Fruit fly (Drosophila melanogaster) whole organism, embryonic: ENCODE measurements around the gene yin.

Source experiments
- Atf-2 ChIP-seq: fragments of 200-800 bp; sonication (Bioruptor generic); optimal IDR thresholded peaks from 2 replicates; lab custom pipeline; 2016; ENCODE audit warnings: missing biosample characterization, missing genetic modification characterization
- CG10147 ChIP-seq: fragments of 200-800 bp; sonication (Bioruptor generic); optimal IDR thresholded peaks from 2 replicates; lab custom pipeline; 2019; ENCODE audit warnings: missing biosample characterization, mild to moderate bottlenecking, missing genetic modification characterization, moderate library complexity
- CG10959 ChIP-seq: fragments of 200-800 bp; sonication (Bioruptor generic); IDR thresholded peaks from 2 replicates; pipeline ENCODE4 v1.3.6; 2022; ENCODE audit warnings: missing biosample characterization, missing genetic modification characterization
- CG13287 ChIP-seq: fragments of 200-800 bp; sonication (Bioruptor generic); IDR thresholded peaks from 2 replicates; pipeline ENCODE4 v1.3.6; 2022; ENCODE audit warnings: missing biosample characterization, missing genetic modification characterization; ENCODE audit not compliant: partially characterized antibody
- CG13624 ChIP-seq: fragments of 200-800 bp; sonication (Bioruptor generic); optimal IDR thresholded peaks from 2 replicates; lab custom pipeline; 2016; ENCODE audit warnings: missing biosample characterization, missing genetic modification characterization
- CG13775 ChIP-seq: fragments of 200-800 bp; sonication (Bioruptor generic); optimal IDR thresholded peaks from 3 replicates; lab custom pipeline; 2017; ENCODE audit warnings: missing biosample characterization, mild to moderate bottlenecking, missing genetic modification characterization
- CG17359 ChIP-seq: fragments of 200-800 bp; sonication (Bioruptor generic); optimal IDR thresholded peaks from 3 replicates; lab custom pipeline; 2018; ENCODE audit warnings: missing biosample characterization, mild to moderate bottlenecking, missing genetic modification characterization, moderate library complexity
- CG17568 ChIP-seq: fragments of 200-800 bp; sonication (Bioruptor generic); optimal IDR thresholded peaks from 2 replicates; lab custom pipeline; 2018; ENCODE audit warnings: missing biosample characterization, mild to moderate bottlenecking, missing genetic modification characterization, moderate library complexity
- CG18262 ChIP-seq: fragments of 200-800 bp; optimal IDR thresholded peaks from 3 replicates; lab custom pipeline; 2019; ENCODE audit warnings: missing biosample characterization, mild to moderate bottlenecking, missing genetic modification characterization, moderate library complexity
- CG2129 ChIP-seq: fragments of 200-800 bp; sonication (Bioruptor generic); IDR thresholded peaks from 2 replicates; pipeline ENCODE4 v1.3.6; 2022; ENCODE audit warnings: missing biosample characterization, missing genetic modification characterization; ENCODE audit not compliant: partially characterized antibody
- CG2712 ChIP-seq: fragments of 200-800 bp; optimal IDR thresholded peaks from 3 replicates; lab custom pipeline; 2019; ENCODE audit warnings: missing biosample characterization, mild to moderate bottlenecking, missing genetic modification characterization, moderate library complexity
- CG2889 ChIP-seq: fragments of 200-800 bp; sonication (Bioruptor generic); IDR thresholded peaks from 3 replicates; pipeline ENCODE4 v1.3.6; 2022; ENCODE audit warnings: missing biosample characterization, missing genetic modification characterization
- CG34224 ChIP-seq: fragments of 200-800 bp; sonication (Bioruptor generic); IDR thresholded peaks from 3 replicates; pipeline ENCODE4 v1.3.6; 2022; ENCODE audit warnings: missing biosample characterization, missing genetic modification characterization; ENCODE audit not compliant: partially characterized antibody
- CG4328 ChIP-seq: fragments of 200-800 bp; sonication (Bioruptor generic); optimal IDR thresholded peaks from 3 replicates; lab custom pipeline; 2017; ENCODE audit warnings: missing biosample characterization, missing genetic modification reagents, missing genetic modification characterization
- CG6254 ChIP-seq: fragments of 200-800 bp; sonication (Bioruptor generic); optimal IDR thresholded peaks from 3 replicates; lab custom pipeline; 2017; ENCODE audit warnings: mild to moderate bottlenecking, missing biosample characterization, missing genetic modification reagents, missing genetic modification characterization
- CG6272 ChIP-seq: fragments of 200-800 bp; sonication (Bioruptor generic); IDR thresholded peaks from 2 replicates; pipeline ENCODE4 v1.3.6; 2022; ENCODE audit warnings: missing biosample characterization, missing genetic modification characterization
- CG7745 ChIP-seq: fragments of 200-800 bp; sonication (Bioruptor generic); optimal IDR thresholded peaks from 2 replicates; lab custom pipeline; 2018; ENCODE audit warnings: missing biosample characterization, mild to moderate bottlenecking, missing genetic modification characterization, moderate library complexity
- CG8089 ChIP-seq: fragments of 200-800 bp; sonication (Bioruptor generic); optimal IDR thresholded peaks from 3 replicates; lab custom pipeline; 2016; ENCODE audit warnings: missing biosample characterization, missing genetic modification characterization
- CG8388 ChIP-seq: fragments of 200-800 bp; sonication (Bioruptor generic); optimal IDR thresholded peaks from 2 replicates; lab custom pipeline; 2019; ENCODE audit warnings: missing biosample characterization, mild to moderate bottlenecking, missing genetic modification characterization, moderate library complexity
- CG8765 ChIP-seq: fragments of 200-800 bp; sonication (Bioruptor generic); IDR thresholded peaks from 2 replicates; pipeline ENCODE4 v1.3.6; 2022; ENCODE audit warnings: missing biosample characterization, missing genetic modification characterization
- CG8924 ChIP-seq: fragments of 200-800 bp; optimal IDR thresholded peaks from 3 replicates; lab custom pipeline; 2019; ENCODE audit warnings: missing biosample characterization, mild to moderate bottlenecking, missing genetic modification characterization, moderate library complexity
- CG9817 ChIP-seq: fragments of 200-800 bp; sonication (Bioruptor generic); optimal IDR thresholded peaks from 2 replicates; lab custom pipeline; 2018; ENCODE audit warnings: missing biosample characterization, mild to moderate bottlenecking, missing genetic modification characterization, moderate library complexity
- CHES-1-like ChIP-seq: fragments of 200-800 bp; sonication (Bioruptor generic); optimal IDR thresholded peaks from 2 replicates; lab custom pipeline; 2016; ENCODE audit warnings: missing biosample characterization, missing genetic modification characterization
- CoRest ChIP-seq: fragments of 200-800 bp; sonication (Bioruptor generic); optimal IDR thresholded peaks from 3 replicates; lab custom pipeline; 2018; ENCODE audit warnings: missing biosample characterization, mild to moderate bottlenecking, missing genetic modification characterization, moderate library complexity
- CrebB ChIP-seq: fragments of 200-800 bp; sonication (Bioruptor generic); optimal IDR thresholded peaks from 3 replicates; lab custom pipeline; 2018; ENCODE audit warnings: missing biosample characterization, mild to moderate bottlenecking, missing genetic modification characterization
- Dll ChIP-seq: fragments of 200-800 bp; sonication (Bioruptor generic); IDR thresholded peaks from 4 replicates; pipeline ENCODE4 v1.3.6; 2022; ENCODE audit warnings: missing biosample characterization, missing genetic modification characterization; ENCODE audit not compliant: partially characterized antibody
- HLH3B ChIP-seq: fragments of 200-800 bp; sonication (Bioruptor generic); IDR thresholded peaks from 2 replicates; pipeline ENCODE4 v1.3.6; 2022; ENCODE audit warnings: missing biosample characterization, missing genetic modification characterization
- Hey ChIP-seq: fragments of 200-800 bp; sonication (Bioruptor generic); optimal IDR thresholded peaks from 3 replicates; lab custom pipeline; 2018; ENCODE audit warnings: missing biosample characterization, mild to moderate bottlenecking, missing genetic modification characterization
- Hmr ChIP-seq: fragments of 200-800 bp; sonication (Bioruptor generic); optimal IDR thresholded peaks from 3 replicates; lab custom pipeline; 2017; ENCODE audit warnings: mild to moderate bottlenecking, missing biosample characterization, missing genetic modification reagents, missing genetic modification characterization
- Hsf ChIP-seq: fragments of 200-800 bp; sonication (Bioruptor generic); optimal IDR thresholded peaks from 3 replicates; lab custom pipeline; 2016; ENCODE audit warnings: missing biosample characterization, missing genetic modification characterization
- Sin3A ChIP-seq: fragments of >200 bp; optimal IDR thresholded peaks from 2 replicates; lab custom pipeline; 2018
- Sox102F ChIP-seq: fragments of 200-800 bp; sonication (Bioruptor generic); optimal IDR thresholded peaks from 2 replicates; lab custom pipeline; 2018; ENCODE audit warnings: missing biosample characterization, mild to moderate bottlenecking, missing genetic modification characterization, moderate library complexity
- Sry-δ ChIP-seq: fragments of 200-800 bp; sonication (Bioruptor generic); optimal IDR thresholded peaks from 2 replicates; lab custom pipeline; 2016; ENCODE audit warnings: missing biosample characterization, missing genetic modification characterization
- Xbp1 ChIP-seq: fragments of 200-800 bp; sonication (Bioruptor generic); optimal IDR thresholded peaks from 3 replicates; lab custom pipeline; 2016; ENCODE audit warnings: missing biosample characterization, mild to moderate bottlenecking, missing genetic modification characterization
- abd-A ChIP-seq: fragments of 200-800 bp; sonication (Bioruptor generic); optimal IDR thresholded peaks from 3 replicates; lab custom pipeline; 2019; ENCODE audit warnings: missing biosample characterization, mild to moderate bottlenecking, missing genetic modification characterization, moderate library complexity
- dmrt99B ChIP-seq: fragments of 200-800 bp; sonication (Bioruptor generic); optimal IDR thresholded peaks from 2 replicates; lab custom pipeline; 2018; ENCODE audit warnings: missing biosample characterization, mild to moderate bottlenecking, missing genetic modification characterization, moderate library complexity
- eve ChIP-seq, 2 experiments: fragments of >200 bp; optimal IDR thresholded peaks; 2 replicates each; lab custom pipeline; 2017; ENCODE audit warnings: missing biosample characterization in 2 of 2, missing genetic modification characterization in 2 of 2
- gcm ChIP-seq: fragments of 200-800 bp; sonication (Bioruptor generic); optimal IDR thresholded peaks from 2 replicates; lab custom pipeline; 2019; ENCODE audit warnings: missing biosample characterization, mild to moderate bottlenecking, missing genetic modification characterization, moderate library complexity
- gcm2 ChIP-seq: fragments of 200-800 bp; sonication (Bioruptor generic); optimal IDR thresholded peaks from 2 replicates; lab custom pipeline; 2016; ENCODE audit warnings: missing biosample characterization, missing genetic modification characterization
- gfzf ChIP-seq: fragments of 200-800 bp; sonication (Bioruptor generic); optimal IDR thresholded peaks from 2 replicates; lab custom pipeline; 2016; ENCODE audit warnings: missing biosample characterization, mild to moderate bottlenecking, missing genetic modification characterization, moderate library complexity
- lbe ChIP-seq: fragments of 200-800 bp; sonication (Bioruptor generic); optimal IDR thresholded peaks from 2 replicates; lab custom pipeline; 2016; ENCODE audit warnings: missing biosample characterization, mild to moderate bottlenecking, missing genetic modification characterization
- mirr ChIP-seq: fragments of 200-800 bp; sonication (Bioruptor generic); optimal IDR thresholded peaks from 3 replicates; lab custom pipeline; 2018; ENCODE audit warnings: missing biosample characterization, mild to moderate bottlenecking, missing genetic modification characterization
- odd ChIP-seq: fragments of 200-800 bp; sonication (Bioruptor generic); optimal IDR thresholded peaks from 2 replicates; lab custom pipeline; 2017; ENCODE audit warnings: missing biosample characterization, mild to moderate bottlenecking, missing genetic modification characterization
- sc ChIP-seq, 3 experiments: fragments of >200 bp in 2 of 3; fragments of 200-800 bp in 1 of 3; sonication (Bioruptor generic) in 1 of 3; optimal IDR thresholded peaks; 2 replicates in 2 of 3; 3 replicates in 1 of 3; lab custom pipeline; 2017; ENCODE audit warnings: mild to moderate bottlenecking in 1 of 3, missing biosample characterization in 1 of 3, missing genetic modification characterization in 1 of 3, missing genetic modification reagents in 1 of 3
- schlank ChIP-seq: fragments of 200-800 bp; sonication (Bioruptor generic); optimal IDR thresholded peaks from 2 replicates; lab custom pipeline; 2018; ENCODE audit warnings: missing biosample characterization, mild to moderate bottlenecking, missing genetic modification characterization
- sens ChIP-seq: fragments of 200-800 bp; sonication (Bioruptor generic); peaks from one replicate; lab custom pipeline; 2016; ENCODE audit warnings: missing biosample characterization, missing genetic modification characterization
- tio ChIP-seq: fragments of 200-800 bp; sonication (Bioruptor generic); optimal IDR thresholded peaks from 2 replicates; lab custom pipeline; 2017; ENCODE audit warnings: missing biosample characterization, missing genetic modification characterization, inconsistent platforms
- tx ChIP-seq: fragments of 200-800 bp; sonication (Bioruptor generic); optimal IDR thresholded peaks from 2 replicates; lab custom pipeline; 2016; ENCODE audit warnings: missing biosample characterization, missing genetic modification characterization

The yin gene

DNA sequence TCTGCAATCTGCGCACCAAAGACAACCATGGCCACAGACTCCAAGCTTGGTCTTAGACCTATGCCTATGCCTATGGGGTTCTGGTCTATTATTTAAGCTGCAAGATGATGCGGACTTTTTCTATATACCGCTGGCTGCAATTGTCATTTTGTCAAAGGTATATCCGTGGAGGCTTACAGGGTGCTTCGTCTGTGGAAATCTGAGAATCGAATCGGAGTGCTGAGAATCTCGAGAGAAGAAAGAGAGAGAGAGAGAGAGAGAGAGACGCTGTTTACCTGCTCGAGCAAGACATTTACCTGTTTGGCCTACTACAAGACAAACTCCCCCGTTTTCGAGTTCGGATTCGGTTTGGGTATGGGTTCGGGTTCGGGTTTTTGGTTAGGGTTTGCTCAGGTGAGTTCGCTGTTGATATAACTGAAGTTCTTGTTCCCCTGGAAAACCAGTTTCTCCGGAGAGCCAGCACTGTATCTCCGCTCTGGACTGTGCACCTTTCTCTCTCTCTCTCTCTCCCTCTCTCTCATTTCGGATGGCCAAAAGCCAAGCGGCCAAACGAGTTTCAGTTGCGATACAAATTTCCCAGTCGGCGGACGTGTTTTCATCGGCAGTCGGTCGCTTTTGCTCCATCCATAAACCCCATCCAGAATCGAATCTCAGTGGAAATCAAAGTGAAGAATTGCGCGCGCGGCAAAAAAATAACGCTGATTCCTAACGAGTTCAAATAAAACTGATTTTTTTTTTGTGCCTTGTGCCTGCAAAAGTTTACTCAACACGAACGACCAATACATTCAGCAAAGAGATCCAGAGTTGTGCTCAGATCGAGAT is 26.2 kb downstream of the yin start (continued):
- TF ChIP-seq Dll (GFP tag; lab: Robert Waterston, UW) (no peak), CG13775 (GFP tag; lab: Kevin White, UChicago) (no peak), CoRest (no peak), CG7745 (tag; lab: Kevin White, UChicago) (no peak), CG2889 (GFP tag; lab: Robert Waterston, UW) (no peak), sens (GFP tag; lab: Kevin White, UChicago) (peak; percentile 89), Sin3A (lab: Kevin White, UChicago) (no peak), tio (GFP tag; lab: Kevin White, UChicago) (no peak), sc (optimal IDR thresholded peaks at IDR 0.05; lab: Kevin White, UChicago) (no peak), sc (GFP tag; optimal IDR thresholded peaks at IDR 0.05; lab: Kevin White, UChicago) (no peak), gfzf (GFP tag; lab: Kevin White, UChicago) (no peak), CG13624 (GFP tag; lab: Kevin White, UChicago) (no peak), Sox102F (GFP tag; lab: Kevin White, UChicago) (no peak), mirr (GFP tag; lab: Kevin White, UChicago) (peak; percentile 64), Sry-δ (GFP tag; lab: Kevin White, UChicago) (no peak), Xbp1 (GFP tag; lab: Kevin White, UChicago) (no peak), gcm (GFP tag; lab: Kevin White, UChicago) (peak; percentile 57), CG2712 (peak; percentile 5), CrebB (peak; percentile 38), eve (GFP tag; optimal IDR thresholded peaks at IDR 0.05; lab: Kevin White, UChicago) (no peak), Atf-2 (GFP tag; lab: Kevin White, UChicago) (no peak), CG13287 (GFP tag; lab: Robert Waterston, UW) (peak; percentile 41), CG4328 (peak; percentile 33), abd-A (tag; lab: Kevin White, UChicago) (no peak), dmrt99B (no peak), schlank (tag; lab: Kevin White, UChicago) (no peak), CG6254 (GFP tag; lab: Kevin White, UChicago) (peak; percentile 99), Hey (tag; lab: Kevin White, UChicago) (no peak), CG6272 (GFP tag; lab: Robert Waterston, UW) (no peak), gcm2 (no peak), CG10147 (no peak), Hsf (GFP tag; lab: Kevin White, UChicago) (no peak), CG17568 (GFP tag; lab: Kevin White, UChicago) (no peak), CG8388 (GFP tag; lab: Kevin White, UChicago) (no peak), odd (GFP tag; lab: Kevin White, UChicago) (peak; percentile 49), CG10959 (no peak), CG2129 (GFP tag; lab: Robert Waterston, UW) (no peak), CG17359 (no peak), HLH3B (GFP tag; lab: Robert Waterston, UW) (peak; percentile 32; the same call in 1 of the 2 replicates), lbe (no peak), tx (GFP tag; lab: Kevin White, UChicago) (no peak), CG8924 (tag; lab: Kevin White, UChicago) (no peak), CHES-1-like (GFP tag; lab: Kevin White, UChicago) (no peak), Hmr (peak; percentile 48), CG9817 (tag; lab: Kevin White, UChicago) (no peak), CG34224 (GFP tag; lab: Robert Waterston, UW) (peak; percentile 46; the same call in 2 of the 3 replicates), CG8765 (GFP tag; lab: Robert Waterston, UW) (no peak), CG18262 (tag; lab: Kevin White, UChicago) (no peak), CG8089 (GFP tag; lab: Kevin White, UChicago) (no peak)
